Fruit fly (Drosophila melanogaster): ENCODE measurements around the gene VhaAC39-2.
A peak's percentile ranks its signal among the peaks of the same experiment; 100 is the strongest.

VhaAC39-2 gene

dm6 chr3R:23112680-23113362 lies 46.3 kb downstream of the VhaAC39-2 start, which contains the start of gene Cow (continued):
- peak; percentile 69 for TF ChIP-seq CG6854 (GFP tag; optimal IDR thresholded peaks at IDR 0.05)
- peak; percentile 70; the same call in 1 of the 3 replicates for TF ChIP-seq so (GFP tag; IDR thresholded peaks at IDR 0.05)
- peak; percentile 43 for TF ChIP-seq schlank (tag; optimal IDR thresholded peaks at IDR 0.05)
- peak; percentile 51; the same call in 1 of the 2 replicates for TF ChIP-seq ranshi (GFP tag; IDR thresholded peaks at IDR 0.05)
- no peak for TF ChIP-seq Dfd (GFP tag; optimal IDR thresholded peaks at IDR 0.05)
- peak; percentile 59 for TF ChIP-seq HLH54F (GFP tag; optimal IDR thresholded peaks at IDR 0.05)
- no peak for TF ChIP-seq peb (GFP tag; IDR thresholded peaks at IDR 0.05)
- no peak for TF ChIP-seq vnd (GFP tag; IDR thresholded peaks at IDR 0.05; ENCODE audit: partially characterized antibody)
- no peak for TF ChIP-seq CG4707 (GFP tag; optimal IDR thresholded peaks at IDR 0.05)
- TF ChIP-seq CG10979 (tag; optimal IDR thresholded peaks at IDR 0.05): peak; percentile 30
- peak; percentile 81 for TF ChIP-seq CG2678 (tag; optimal IDR thresholded peaks at IDR 0.05)
- TF ChIP-seq Fer1 (GFP tag; optimal IDR thresholded peaks at IDR 0.05): peak; percentile 86
- no peak for TF ChIP-seq CG7271 (tag; optimal IDR thresholded peaks at IDR 0.05)
- no peak for TF ChIP-seq bsh (GFP tag; optimal IDR thresholded peaks at IDR 0.05)
- TF ChIP-seq Ets97D (GFP tag; optimal IDR thresholded peaks at IDR 0.05): no peak
- TF ChIP-seq kay (GFP tag; optimal IDR thresholded peaks at IDR 0.05): peak; percentile 36
- TF ChIP-seq Atf-2 (GFP tag; optimal IDR thresholded peaks at IDR 0.05): peak; percentile 36
- TF ChIP-seq stc (GFP tag; IDR thresholded peaks at IDR 0.05): 0 out of 2 replicates have a peak, but pooled peaks have one; percentile 48
- peak; percentile 72 for TF ChIP-seq Ptx1 (GFP tag; IDR thresholded peaks at IDR 0.05)
- TF ChIP-seq CG12219 (GFP tag; optimal IDR thresholded peaks at IDR 0.05): peak; percentile 18
- TF ChIP-seq Sox102F (GFP tag; optimal IDR thresholded peaks at IDR 0.05): peak; percentile 67
- TF ChIP-seq Tbp (GFP tag; optimal IDR thresholded peaks at IDR 0.05): no peak
- TF ChIP-seq Stat92E (GFP tag; optimal IDR thresholded peaks at IDR 0.05): no peak
- TF ChIP-seq CG3995 (GFP tag; optimal IDR thresholded peaks at IDR 0.05): no peak
- TF ChIP-seq trem (tag; optimal IDR thresholded peaks at IDR 0.05): no peak
- peak; percentile 74 for TF ChIP-seq lilli (GFP tag; optimal IDR thresholded peaks at IDR 0.05)
- TF ChIP-seq CG17612 (GFP tag; IDR thresholded peaks at IDR 0.05): 0 out of 2 replicates have a peak, but pooled peaks have one; percentile 16
- peak; percentile 49 for TF ChIP-seq B-H1 (GFP tag; IDR thresholded peaks at IDR 0.05)
- TF ChIP-seq jing (GFP tag; optimal IDR thresholded peaks at IDR 0.05): no peak
- TF ChIP-seq NFAT (GFP tag; IDR thresholded peaks at IDR 0.05): no peak
- TF ChIP-seq CG11504 (tag; optimal IDR thresholded peaks at IDR 0.05): peak; percentile 74
- no peak for TF ChIP-seq zen2 (GFP tag; IDR thresholded peaks at IDR 0.05; ENCODE audit: partially characterized antibody)
- no peak for TF ChIP-seq Sin3A (optimal IDR thresholded peaks at IDR 0.05)
- TF ChIP-seq tio (GFP tag; optimal IDR thresholded peaks at IDR 0.05): peak; percentile 43
- TF ChIP-seq Doc2 (GFP tag; IDR thresholded peaks at IDR 0.05): no peak
- TF ChIP-seq CG1792 (GFP tag; optimal IDR thresholded peaks at IDR 0.05): no peak
- peak; percentile 74 for TF ChIP-seq E2f1 (GFP tag; IDR thresholded peaks at IDR 0.05)
- TF ChIP-seq CG10543 (GFP tag; optimal IDR thresholded peaks at IDR 0.05): peak; percentile 21
- peak; percentile 59 for TF ChIP-seq CG34376 (GFP tag; optimal IDR thresholded peaks at IDR 0.05)
- TF ChIP-seq kah (GFP tag; optimal IDR thresholded peaks at IDR 0.05): no peak
- peak; percentile 61 for TF ChIP-seq HmgZ (tag; optimal IDR thresholded peaks at IDR 0.05)
- no peak for TF ChIP-seq tll (GFP tag; optimal IDR thresholded peaks at IDR 0.05)
- TF ChIP-seq sug (tag; optimal IDR thresholded peaks at IDR 0.05): peak; percentile 23
- TF ChIP-seq inv (GFP tag; IDR thresholded peaks at IDR 0.05; ENCODE audit: partially characterized antibody): no peak
- TF ChIP-seq CG12391 (tag; optimal IDR thresholded peaks at IDR 0.05): peak; percentile 62
- TF ChIP-seq Awh (GFP tag; IDR thresholded peaks at IDR 0.05): no peak
- TF ChIP-seq CG2120 (GFP tag; optimal IDR thresholded peaks at IDR 0.05): peak; percentile 88
- TF ChIP-seq bowl (GFP tag; IDR thresholded peaks at IDR 0.05): no peak
- TF ChIP-seq CG13424 (tag; optimal IDR thresholded peaks at IDR 0.05): peak; percentile 65

All from whole organism, embryonic.